Fruit fly (Drosophila melanogaster) S2 (cell line): ENCODE measurements around the gene MEP-1.

Experiments used
- CG8478 ChIP-seq: fragments of >200 bp; optimal IDR thresholded peaks from 2 replicates; lab custom pipeline; 2018
- CTCF ChIP-seq, 2 experiments: fragments of >200 bp; optimal IDR thresholded peaks; 2 replicates each; lab custom pipeline; 2018

- TF ChIP-seq CTCF (optimal IDR thresholded peaks at IDR 0.05; lab: Kevin White, UChicago) = no peak
- TF ChIP-seq CG8478 (lab: Kevin White, UChicago) = no peak
Observed at dm6 chr3L:2636023-2636968, 4.8 kb downstream of the MEP-1 start.
